Worm (Caenorhabditis elegans): Measurements from ENCODE around the gene npp-24.

npp-24 gene

ce11 chrII:5543476-5544144 is 37.9 kb downstream of the npp-24 start:
- TF ChIP-seq C04F5.9 (tag; optimal IDR thresholded peaks at IDR 0.05), result peak; percentile 95
- peak; percentile 49 for TF ChIP-seq hlh-4 (tag; optimal IDR thresholded peaks at IDR 0.05)
- peak; percentile 98 for TF ChIP-seq ceh-88 (GFP tag; IDR thresholded peaks at IDR 0.05)
- peak; percentile 99 for TF ChIP-seq lin-14 (GFP tag; optimal IDR thresholded peaks at IDR 0.05)
- TF ChIP-seq nhr-237 (tag; optimal IDR thresholded peaks at IDR 0.05), result peak; percentile 91
- peak; percentile 96 for TF ChIP-seq lsy-2 (tag; optimal IDR thresholded peaks at IDR 0.05)
- TF ChIP-seq lin-35 (GFP tag; optimal IDR thresholded peaks at IDR 0.05), result peak; percentile 86 to 94
- TF ChIP-seq aly-2 (tag; optimal IDR thresholded peaks at IDR 0.05), result peak; percentile 99
- peak; percentile 98 for TF ChIP-seq ceh-8 (GFP tag; optimal IDR thresholded peaks at IDR 0.05)
- peak; percentile 99 for TF ChIP-seq jun-1 (tag; optimal IDR thresholded peaks at IDR 0.05)
- TF ChIP-seq xbp-1 (tag; optimal IDR thresholded peaks at IDR 0.05), result peak; percentile 98
- peak; percentile 92 for TF ChIP-seq hlh-17 (GFP tag; optimal IDR thresholded peaks at IDR 0.05; ENCODE audit: borderline replicate concordance)
- peak; percentile 98 for TF ChIP-seq unc-130 (tag; optimal IDR thresholded peaks at IDR 0.05)
- 0 out of 2 replicates have a peak, but pooled peaks have one; percentile 74 for TF ChIP-seq ets-5 (GFP tag; IDR thresholded peaks at IDR 0.05)
- peak; percentile 67 for TF ChIP-seq C34B4.2 (tag; optimal IDR thresholded peaks at IDR 0.05)
- TF ChIP-seq lin-15B (tag; optimal IDR thresholded peaks at IDR 0.05), result peak; percentile 60
- peak; percentile 99 for TF ChIP-seq ztf-4 (tag; optimal IDR thresholded peaks at IDR 0.05)
- peak; percentile 91 for TF ChIP-seq pqm-1 (tag; optimal IDR thresholded peaks at IDR 0.05)
- TF ChIP-seq nhr-85 (tag), result peak; percentile 99
- peak; percentile 99 for TF ChIP-seq nhr-77 (tag; optimal IDR thresholded peaks at IDR 0.05)
- peak; percentile 90 for TF ChIP-seq skn-1 (tag; optimal IDR thresholded peaks at IDR 0.05)
- peak; percentile 62 for TF ChIP-seq aha-1 (tag; optimal IDR thresholded peaks at IDR 0.05)
- peak; percentile 78 for TF ChIP-seq nhr-84 (tag; optimal IDR thresholded peaks at IDR 0.05)
- peak; percentile 100 for TF ChIP-seq nhr-20 (tag; optimal IDR thresholded peaks at IDR 0.05)
- TF ChIP-seq grh-1 (GFP tag; IDR thresholded peaks at IDR 0.05), result peak; percentile 99
- peak; percentile 98 for TF ChIP-seq sup-37 (GFP tag; optimal IDR thresholded peaks at IDR 0.05)
- TF ChIP-seq blmp-1 (tag; optimal IDR thresholded peaks at IDR 0.05), result peak; percentile 81
- peak; percentile 87 for TF ChIP-seq vab-15 (tag; optimal IDR thresholded peaks at IDR 0.05)
- TF ChIP-seq tlp-1 (tag; optimal IDR thresholded peaks at IDR 0.05), result no peak
- peak; percentile 69 for TF ChIP-seq nhr-28 (tag; optimal IDR thresholded peaks at IDR 0.05)
- peak; percentile 96 to 97 (median 97) for TF ChIP-seq ceh-82 (tag; optimal IDR thresholded peaks at IDR 0.05)
- TF ChIP-seq hpl-2 (GFP tag; optimal IDR thresholded peaks at IDR 0.05), result peak; percentile 98
- TF ChIP-seq alr-1 (tag; optimal IDR thresholded peaks at IDR 0.05; ENCODE audit: borderline replicate concordance), result no peak
- peak; percentile 100 for TF ChIP-seq swsn-7 (tag; optimal IDR thresholded peaks at IDR 0.05)
- peak; percentile 93 for TF ChIP-seq mef-2 (tag; optimal IDR thresholded peaks at IDR 0.05)
- peak in 1 of 2 experiments; percentile 93 for TF ChIP-seq ztf-11 (tag; optimal IDR thresholded peaks at IDR 0.05)
- peak; percentile 99 for TF ChIP-seq nhr-19 (GFP tag; conservative IDR thresholded peaks at IDR 0.05)
- peak; percentile 98 for TF ChIP-seq rnt-1 (tag; optimal IDR thresholded peaks at IDR 0.05)
- TF ChIP-seq pax-3 (tag; optimal IDR thresholded peaks at IDR 0.05), result peak; percentile 98
- peak; percentile 98 for TF ChIP-seq unc-86 (tag; optimal IDR thresholded peaks at IDR 0.05)
- TF ChIP-seq egl-27 (tag; optimal IDR thresholded peaks at IDR 0.05), result peak; percentile 92 to 93
- TF ChIP-seq Y116A8C.19 (tag; optimal IDR thresholded peaks at IDR 0.05; ENCODE audit: borderline replicate concordance), result peak; percentile 69
- peak; percentile 92 for TF ChIP-seq ces-1 (GFP tag; optimal IDR thresholded peaks at IDR 0.05)
- TF ChIP-seq egl-13 (tag; optimal IDR thresholded peaks at IDR 0.05), result peak; percentile 98
- TF ChIP-seq efl-1 (optimal IDR thresholded peaks at IDR 0.05), result peak; percentile 92 to 93
- TF ChIP-seq efl-1 (GFP tag; optimal IDR thresholded peaks at IDR 0.05 in 1 of 2), result peak; percentile 80 to 98
- TF ChIP-seq nhr-47 (tag; optimal IDR thresholded peaks at IDR 0.05), result peak; percentile 100
- peak; percentile 100 for TF ChIP-seq tbx-2 (tag; optimal IDR thresholded peaks at IDR 0.05)
- TF ChIP-seq snpc-4 (tag; optimal IDR thresholded peaks at IDR 0.05), result peak; percentile 100
- TF ChIP-seq unc-62 (GFP tag; optimal IDR thresholded peaks at IDR 0.05), result peak; percentile 46
- peak; percentile 68 for TF ChIP-seq unc-30 (tag; optimal IDR thresholded peaks at IDR 0.05)
- peak; percentile 97 for TF ChIP-seq mep-1 (tag; optimal IDR thresholded peaks at IDR 0.05)
